Worm (Caenorhabditis elegans): Measurements from ENCODE around the gene srh-308.
"Not testable (repeated sequence)": the region's sequence is repeated elsewhere in the genome, so short reads cannot be mapped to it uniquely, and the experiment has no call there.

srh-308 gene

DNA sequence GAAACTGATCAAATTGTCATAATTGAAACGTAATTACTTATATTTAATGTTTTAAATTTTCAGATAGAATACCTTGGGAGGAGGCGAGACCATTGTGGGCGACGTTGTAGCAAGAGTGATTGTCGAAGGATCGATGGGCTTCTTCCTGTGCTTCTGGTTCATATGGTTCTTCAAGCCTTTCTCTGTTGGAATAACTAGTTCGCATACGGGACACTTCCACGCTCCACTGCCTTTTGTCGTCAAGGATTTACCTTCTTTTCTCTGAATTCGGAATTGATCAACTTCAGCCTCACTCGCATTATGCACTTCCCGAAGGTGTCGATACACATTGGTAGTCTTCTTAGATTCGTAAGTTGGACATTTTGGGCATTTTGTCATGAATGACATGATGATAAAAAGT lies 31.9 kb upstream of the srh-308 start, which contains the start of gene F58D12.1:
Gene F58D12.1, plus strand, starts transcription at position 301 of the 400 bp plus-strand sequence.
- TF ChIP-seq unc-39, cnd-1, pha-4 (tag; optimal IDR thresholded peaks at IDR 0.05): not testable (repeated sequence)

DNA sequence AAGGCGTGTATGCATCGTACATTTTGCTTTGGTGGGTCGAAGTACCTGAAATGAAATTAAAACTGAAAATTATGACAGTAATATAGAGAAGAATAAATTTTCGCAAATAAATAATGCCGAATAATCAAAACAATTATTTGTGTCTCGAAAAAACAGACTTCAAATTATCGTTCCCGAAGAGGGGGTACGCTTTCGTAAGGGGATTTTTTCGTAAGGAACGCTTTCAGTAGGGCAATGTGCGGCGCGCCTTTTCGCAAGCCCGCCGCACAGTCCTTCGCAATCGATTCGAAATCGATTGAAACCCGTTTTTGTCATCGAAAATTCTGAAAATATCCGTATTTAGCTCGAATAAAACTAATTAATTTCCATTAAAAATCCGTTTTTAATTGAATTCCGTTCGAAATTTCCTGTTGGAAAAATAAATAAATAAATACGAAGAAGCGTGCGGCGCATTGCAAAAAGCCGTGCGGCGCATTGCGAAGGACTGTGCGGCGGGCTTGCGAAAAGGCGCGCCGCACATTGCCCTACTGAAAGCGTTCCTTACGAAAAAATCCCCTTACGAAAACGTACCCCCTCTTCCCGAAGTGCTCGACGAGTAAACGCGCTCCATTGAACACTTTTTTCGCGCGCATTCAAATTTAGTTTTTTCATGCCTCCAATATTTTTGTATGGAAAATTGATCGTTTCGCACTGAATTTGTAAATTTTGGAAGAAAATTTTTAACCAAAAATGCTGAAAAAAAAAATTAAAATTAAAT lies 21.1 kb upstream of the srh-308 start, which contains the start of gene vps-39:
Gene vps-39, minus strand, starts transcription at position 51 of the 757 bp plus-strand sequence.
- TF ChIP-seq sptf-1 (tag; optimal IDR thresholded peaks at IDR 0.05) (peak; percentile 65), M03D4.4 (tag; optimal IDR thresholded peaks at IDR 0.05) (peak; percentile 23), unc-120 (tag; optimal IDR thresholded peaks at IDR 0.05; ENCODE audit: poor library complexity, severe bottlenecking) (peak; percentile 45), drap-1 (GFP tag; optimal IDR thresholded peaks at IDR 0.05) (peak; percentile 34), mls-2 (tag; optimal IDR thresholded peaks at IDR 0.05) (peak; percentile 44)

DNA sequence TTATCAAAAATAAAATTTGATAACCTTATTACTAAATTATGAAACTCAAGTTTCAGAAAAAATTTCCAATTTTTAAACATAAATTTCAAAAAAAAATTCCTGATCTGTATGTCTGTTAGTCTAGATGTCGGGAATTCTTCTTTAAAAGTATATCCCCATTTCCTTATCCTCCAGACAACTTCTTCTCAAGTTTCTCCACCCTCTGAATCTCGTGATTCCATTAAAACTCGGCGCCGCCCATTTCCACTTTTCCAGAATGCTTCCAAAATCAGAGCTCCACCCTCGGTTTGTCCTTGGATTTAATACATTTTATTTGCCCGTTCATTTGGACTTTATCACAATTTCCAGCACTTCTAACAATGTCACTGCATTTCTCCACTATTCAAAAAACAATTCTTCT lies 16.3 kb upstream of the srh-308 start, which contains the start of gene ins-10:
Gene ins-10, plus strand, starts transcription at position 301 of the 400 bp plus-strand sequence.
- TF ChIP-seq nhr-28 (tag; optimal IDR thresholded peaks at IDR 0.05) (no peak), cnd-1 (tag; optimal IDR thresholded peaks at IDR 0.05) (no peak), unc-39 (tag; optimal IDR thresholded peaks at IDR 0.05) (no peak), ceh-83 (GFP tag; optimal IDR thresholded peaks at IDR 0.05) (no peak), ceh-43 (GFP tag; optimal IDR thresholded peaks at IDR 0.05) (no peak), snpc-4 (tag; optimal IDR thresholded peaks at IDR 0.05) (no peak), bed-3 (GFP tag; optimal IDR thresholded peaks at IDR 0.05) (no peak), nhr-237 (tag; optimal IDR thresholded peaks at IDR 0.05) (no peak), lin-32 (GFP tag; optimal IDR thresholded peaks at IDR 0.05) (no peak), ces-1 (GFP tag; optimal IDR thresholded peaks at IDR 0.05) (no peak), lsy-2 (tag; optimal IDR thresholded peaks at IDR 0.05) (no peak), ham-2 (GFP tag; optimal IDR thresholded peaks at IDR 0.05) (no peak), drap-1 (GFP tag; optimal IDR thresholded peaks at IDR 0.05) (no peak), zip-8 (tag; optimal IDR thresholded peaks at IDR 0.05) (no peak), mab-5 (tag; optimal IDR thresholded peaks at IDR 0.05) (no peak), sptf-1 (tag; optimal IDR thresholded peaks at IDR 0.05) (no peak), lin-13 (tag; optimal IDR thresholded peaks at IDR 0.05) (no peak), nhr-2 (tag; optimal IDR thresholded peaks at IDR 0.05) (no peak), ceh-39 (tag; optimal IDR thresholded peaks at IDR 0.05) (no peak)

DNA sequence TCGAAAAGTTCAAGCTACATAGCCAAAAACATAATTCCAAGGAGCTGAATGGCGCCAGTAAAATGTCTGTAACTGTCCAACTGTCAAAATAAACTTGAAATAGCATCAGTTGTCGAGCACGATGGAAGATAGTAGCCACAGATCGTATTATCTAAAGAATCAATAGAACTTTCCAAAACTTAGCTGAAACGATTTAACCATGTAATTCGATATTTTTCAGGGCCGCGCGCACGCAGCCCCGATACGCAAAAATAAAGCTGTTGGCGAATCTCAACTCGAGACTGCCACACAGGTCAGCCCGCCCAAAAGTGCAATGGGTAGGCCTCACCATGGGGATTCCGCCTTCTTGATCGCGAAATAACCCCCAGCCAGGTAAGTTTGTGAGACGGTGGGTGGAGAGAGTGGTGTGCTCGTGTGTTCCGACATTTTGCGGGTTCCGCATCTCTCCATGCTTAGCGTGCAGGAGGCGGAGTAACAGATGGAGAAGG lies 10.9 kb upstream of the srh-308 start:
- TF ChIP-seq lin-13 (tag; optimal IDR thresholded peaks at IDR 0.05) (no peak), lsy-2 (tag; optimal IDR thresholded peaks at IDR 0.05) (no peak), mls-2 (tag; optimal IDR thresholded peaks at IDR 0.05) (no peak), ceh-83 (GFP tag; optimal IDR thresholded peaks at IDR 0.05) (no peak), cnd-1 (tag; optimal IDR thresholded peaks at IDR 0.05) (peak; percentile 14)

DNA sequence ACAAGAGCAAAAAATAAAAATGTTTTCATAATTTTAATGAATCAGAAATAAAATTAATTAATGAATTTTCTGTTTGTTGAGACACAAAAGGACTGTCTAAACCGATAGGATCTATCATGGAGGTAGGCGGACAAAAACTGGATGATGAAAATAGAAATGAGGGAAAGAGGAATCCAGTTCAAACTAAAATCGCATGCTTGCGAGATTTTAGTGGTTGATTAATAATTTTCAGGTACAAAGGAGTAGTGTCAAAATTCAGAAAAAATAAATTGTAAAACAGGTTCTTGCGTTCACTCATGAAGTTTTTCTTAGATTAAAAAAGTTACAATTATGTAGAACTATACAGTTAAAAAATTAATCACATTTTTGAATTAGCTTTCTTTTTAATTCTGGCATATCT lies 10.0 kb upstream of the srh-308 start, which contains the start of gene T08G5.3:
Gene T08G5.3, minus strand, starts transcription at position 101 of the 400 bp plus-strand sequence.
- TF ChIP-seq unc-62 (GFP tag; optimal IDR thresholded peaks at IDR 0.05) (no peak), ham-2 (GFP tag; optimal IDR thresholded peaks at IDR 0.05) (no peak), zip-8 (tag; optimal IDR thresholded peaks at IDR 0.05) (no peak), ztf-11 (tag; optimal IDR thresholded peaks at IDR 0.05) (no peak), ceh-83 (GFP tag; optimal IDR thresholded peaks at IDR 0.05) (no peak), bed-3 (GFP tag; optimal IDR thresholded peaks at IDR 0.05) (no peak), nhr-2 (tag; optimal IDR thresholded peaks at IDR 0.05) (no peak), nhr-237 (tag; optimal IDR thresholded peaks at IDR 0.05) (no peak), drap-1 (GFP tag; optimal IDR thresholded peaks at IDR 0.05) (no peak), pha-4 (tag; optimal IDR thresholded peaks at IDR 0.05) (no peak), ces-1 (GFP tag; optimal IDR thresholded peaks at IDR 0.05) (no peak), flh-1 (GFP tag; optimal IDR thresholded peaks at IDR 0.05) (no peak), mep-1 (tag; optimal IDR thresholded peaks at IDR 0.05) (no peak), ceh-39 (tag; optimal IDR thresholded peaks at IDR 0.05) (no peak), lin-32 (GFP tag; optimal IDR thresholded peaks at IDR 0.05) (no peak), hlh-1 (tag; optimal IDR thresholded peaks at IDR 0.05) (no peak), sptf-1 (tag; optimal IDR thresholded peaks at IDR 0.05) (no peak), mab-5 (tag; optimal IDR thresholded peaks at IDR 0.05) (no peak), snpc-4 (tag; optimal IDR thresholded peaks at IDR 0.05) (no peak), elt-1 (tag; optimal IDR thresholded peaks at IDR 0.05; ENCODE audit: borderline replicate concordance, insufficient read depth) (no peak)
